Fruit fly (Drosophila melanogaster) whole organism, prepupa: ENCODE measurements around the gene CG7506.

Experiments
- CG1621 ChIP-seq: fragments of 200-800 bp; sonication (Bioruptor generic); optimal IDR thresholded peaks from 3 replicates; lab custom pipeline; 2018; ENCODE audit warnings: missing biosample characterization, mild to moderate bottlenecking, missing genetic modification characterization
- CG16779 ChIP-seq: fragments of 200-800 bp; sonication (Bioruptor generic); optimal IDR thresholded peaks from 3 replicates; lab custom pipeline; 2017; ENCODE audit warnings: missing biosample characterization, mild to moderate bottlenecking, missing genetic modification characterization
- CG34406 ChIP-seq: fragments of 200-800 bp; sonication (Bioruptor generic); optimal IDR thresholded peaks from 3 replicates; lab custom pipeline; 2016; ENCODE audit warnings: missing biosample characterization, missing genetic modification characterization
- CG6854 ChIP-seq: fragments of 200-800 bp; sonication (Bioruptor generic); optimal IDR thresholded peaks from 2 replicates; lab custom pipeline; 2017; ENCODE audit warnings: missing biosample characterization, mild to moderate bottlenecking, missing genetic modification characterization
- Lpt ChIP-seq: fragments of 200-800 bp; sonication (Bioruptor generic); optimal IDR thresholded peaks from 3 replicates; lab custom pipeline; 2016; ENCODE audit warnings: missing biosample characterization, missing genetic modification characterization
- cyc ChIP-seq: fragments of 200-800 bp; sonication (Bioruptor generic); optimal IDR thresholded peaks from 3 replicates; lab custom pipeline; 2016; ENCODE audit warnings: missing biosample characterization, missing genetic modification characterization
- esn ChIP-seq: fragments of 200-800 bp; sonication (Bioruptor generic); optimal IDR thresholded peaks from 2 replicates; lab custom pipeline; 2016; ENCODE audit warnings: missing biosample characterization, mild to moderate bottlenecking, missing genetic modification characterization, moderate library complexity
- lz ChIP-seq: fragments of 200-800 bp; sonication (Bioruptor generic); optimal IDR thresholded peaks from 3 replicates; lab custom pipeline; 2016; ENCODE audit warnings: missing biosample characterization, missing genetic modification characterization
- spab ChIP-seq: fragments of 200-800 bp; sonication (Bioruptor generic); optimal IDR thresholded peaks from 2 replicates; lab custom pipeline; 2017; ENCODE audit warnings: missing biosample characterization, mild to moderate bottlenecking, missing genetic modification characterization, missing genetic modification reagents

- TF ChIP-seq esn (GFP tag; lab: Kevin White, UChicago): no peak
- TF ChIP-seq spab (GFP tag; lab: Kevin White, UChicago): no peak
- no peak for TF ChIP-seq CG16779 (tag; lab: Kevin White, UChicago)
- no peak for TF ChIP-seq cyc (GFP tag; lab: Kevin White, UChicago)
- no peak for TF ChIP-seq CG6854
- TF ChIP-seq lz: no peak
- no peak for TF ChIP-seq CG1621 (tag; lab: Kevin White, UChicago)
- TF ChIP-seq CG34406 (GFP tag; lab: Kevin White, UChicago): no peak
- no peak for TF ChIP-seq Lpt (GFP tag; lab: Kevin White, UChicago)
Measured at dm6 chr3L:7630047-7630446, 11.4 kb downstream of the CG7506 start.
